Fruit fly (Drosophila melanogaster): ENCODE measurements around the gene CG9967.

DNA sequence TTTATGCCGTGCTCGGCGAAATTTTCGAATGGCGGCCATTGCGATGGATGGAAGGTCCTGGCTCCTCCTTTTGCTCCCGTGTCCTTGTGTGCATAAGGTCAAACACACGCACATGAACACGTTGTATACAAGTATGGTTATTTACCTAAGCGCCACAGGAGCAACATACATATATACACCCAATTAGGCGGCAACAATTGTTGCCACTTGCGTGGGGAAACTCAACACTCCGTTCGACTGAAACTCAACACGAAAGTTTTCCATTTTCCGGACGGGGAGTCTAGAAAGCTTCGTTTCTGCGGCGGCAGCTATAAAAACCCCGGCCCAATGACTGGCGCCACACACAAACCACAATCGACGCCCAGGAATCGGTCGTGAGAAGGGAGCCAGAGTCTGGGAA lies 34.2 kb upstream of the CG9967 start, which contains the start of gene CG46448:
- no peak for TF ChIP-seq Dfd (GFP tag; optimal IDR thresholded peaks at IDR 0.05)
- no peak for TF ChIP-seq dsf (GFP tag; optimal IDR thresholded peaks at IDR 0.05; ENCODE audit: borderline replicate concordance)
- no peak for TF ChIP-seq CrebA (GFP tag; optimal IDR thresholded peaks at IDR 0.05; ENCODE audit: borderline replicate concordance)
- TF ChIP-seq CG32264 (GFP tag; optimal IDR thresholded peaks at IDR 0.05), result no peak
- no peak for TF ChIP-seq Hr78 (GFP tag; optimal IDR thresholded peaks at IDR 0.05)
- TF ChIP-seq lola (GFP tag; optimal IDR thresholded peaks at IDR 0.05), result no peak
- TF ChIP-seq pan (optimal IDR thresholded peaks at IDR 0.05), result no peak

All from whole organism, wandering third instar larva.